Fruit fly (Drosophila melanogaster): ENCODE results near the gene CG31642.

CG31642 gene

dm6 chr2L:6074314-6074713 lies 44.0 kb upstream of the CG31642 start:
- TF ChIP-seq Spps (tag; optimal IDR thresholded peaks at IDR 0.05) (no peak), CG15514 (GFP tag; optimal IDR thresholded peaks at IDR 0.05) (no peak), z (GFP tag; IDR thresholded peaks at IDR 0.05) (peak; percentile 79), sqz (GFP tag; optimal IDR thresholded peaks at IDR 0.05) (peak; percentile 72), peb (GFP tag; IDR thresholded peaks at IDR 0.05) (0 out of 2 replicates have a peak, but pooled peaks have one; percentile 10), CG6813 (GFP tag; optimal IDR thresholded peaks at IDR 0.05) (no peak), fd64A (GFP tag; optimal IDR thresholded peaks at IDR 0.05) (peak; percentile 8), CG8944 (GFP tag; optimal IDR thresholded peaks at IDR 0.05) (no peak), kni (GFP tag; optimal IDR thresholded peaks at IDR 0.05) (peak; percentile 52), ranshi (GFP tag; IDR thresholded peaks at IDR 0.05) (no peak), Blimp-1 (GFP tag; optimal IDR thresholded peaks at IDR 0.05) (peak; percentile 92), Med (GFP tag) (peak; percentile 60), Hr51 (GFP tag; optimal IDR thresholded peaks at IDR 0.05) (no peak), CG34422 (GFP tag; IDR thresholded peaks at IDR 0.05) (0 out of 3 replicates have a peak, but pooled peaks have one; percentile 20), rib (GFP tag; IDR thresholded peaks at IDR 0.05) (0 out of 2 replicates have a peak, but pooled peaks have one; percentile 43), CG18764 (GFP tag; optimal IDR thresholded peaks at IDR 0.05) (no peak), CG10431 (GFP tag; optimal IDR thresholded peaks at IDR 0.05) (peak; percentile 13), bowl (GFP tag; IDR thresholded peaks at IDR 0.05) (0 out of 2 replicates have a peak, but pooled peaks have one; percentile 27), Optix (GFP tag; IDR thresholded peaks at IDR 0.05) (no peak), CG10274 (GFP tag; optimal IDR thresholded peaks at IDR 0.05) (peak; percentile 34), ci (GFP tag; IDR thresholded peaks at IDR 0.05) (peak; percentile 68), pros (GFP tag; optimal IDR thresholded peaks at IDR 0.05) (peak; percentile 28), CG13894 (tag; optimal IDR thresholded peaks at IDR 0.05) (peak; percentile 41), CG4854 (GFP tag; optimal IDR thresholded peaks at IDR 0.05) (no peak), cg (GFP tag; optimal IDR thresholded peaks at IDR 0.05) (peak; percentile 2), CG4328 (GFP tag; optimal IDR thresholded peaks at IDR 0.05) (no peak), CG17612 (GFP tag; IDR thresholded peaks at IDR 0.05) (no peak), HLHmδ (GFP tag; optimal IDR thresholded peaks at IDR 0.05) (peak; percentile 20), crol (GFP tag; IDR thresholded peaks at IDR 0.05) (peak; percentile 60; the same call in 1 of the 2 replicates), abd-A (tag; optimal IDR thresholded peaks at IDR 0.05) (peak; percentile 68), seq (GFP tag; IDR thresholded peaks at IDR 0.05) (peak; percentile 35; the same call in 1 of the 2 replicates), Deaf1 (tag; optimal IDR thresholded peaks at IDR 0.05) (peak; percentile 43), Bgb (GFP tag; IDR thresholded peaks at IDR 0.05; ENCODE audit: partially characterized antibody) (no peak), CG2889 (GFP tag; IDR thresholded peaks at IDR 0.05) (0 out of 3 replicates have a peak, but pooled peaks have one; percentile 19), CG17568 (GFP tag; optimal IDR thresholded peaks at IDR 0.05) (no peak), CG13624 (GFP tag; optimal IDR thresholded peaks at IDR 0.05) (no peak), hkb (optimal IDR thresholded peaks at IDR 0.05) (no peak), hkb (GFP tag; IDR thresholded peaks at IDR 0.05) (0 out of 2 replicates have a peak, but pooled peaks have one; percentile 21), CG32772 (GFP tag; IDR thresholded peaks at IDR 0.05) (peak; percentile 46; the same call in 1 of the 2 replicates), CG10543 (GFP tag; optimal IDR thresholded peaks at IDR 0.05) (peak; percentile 39)

dm6 chr2L:6075345-6075744 lies 43.0 kb upstream of the CG31642 start:
- no peak for TF ChIP-seq pho (GFP tag; optimal IDR thresholded peaks at IDR 0.05)
- TF ChIP-seq usp (GFP tag; optimal IDR thresholded peaks at IDR 0.05), result no peak
- TF ChIP-seq CG12219 (GFP tag; optimal IDR thresholded peaks at IDR 0.05), result no peak
- TF ChIP-seq Blimp-1 (GFP tag; optimal IDR thresholded peaks at IDR 0.05), result peak; percentile 98
- TF ChIP-seq Hr78 (GFP tag; optimal IDR thresholded peaks at IDR 0.05), result peak in 1 of 2 experiments; percentile 19
- no peak for TF ChIP-seq BtbVII (GFP tag; optimal IDR thresholded peaks at IDR 0.05)
- no peak for TF ChIP-seq crp (GFP tag; optimal IDR thresholded peaks at IDR 0.05)
- TF ChIP-seq Six4 (GFP tag; optimal IDR thresholded peaks at IDR 0.05), result no peak
- TF ChIP-seq chm (GFP tag; IDR thresholded peaks at IDR 0.05), result peak; percentile 57; the same call in 1 of the 2 replicates
- TF ChIP-seq pros (GFP tag; optimal IDR thresholded peaks at IDR 0.05), result peak; percentile 90
- no peak; the same call in 1 of the 2 replicates for TF ChIP-seq CG32767 (GFP tag; IDR thresholded peaks at IDR 0.05)
- TF ChIP-seq CG1233 (GFP tag; optimal IDR thresholded peaks at IDR 0.05), result no peak
- TF ChIP-seq H2.0 (GFP tag; IDR thresholded peaks at IDR 0.05), result no peak
- TF ChIP-seq Ssrp (tag; optimal IDR thresholded peaks at IDR 0.05), result no peak

All from whole organism, embryonic.